Fruit fly (Drosophila melanogaster) whole organism, embryonic: Measurements from ENCODE around the gene CG5087.
A peak's percentile ranks its signal among the peaks of the same experiment; 100 is the strongest.

Experiments used
- CG1024 ChIP-seq: fragments of 200-800 bp; sonication (Bioruptor generic); IDR thresholded peaks from 2 replicates; pipeline ENCODE4 v1.3.6; 2022; ENCODE audit warnings: missing biosample characterization, missing genetic modification characterization
- CG10979 ChIP-seq: fragments of 200-800 bp; sonication (Bioruptor generic); optimal IDR thresholded peaks from 2 replicates; lab custom pipeline; 2018; ENCODE audit warnings: missing biosample characterization, mild to moderate bottlenecking, missing genetic modification characterization, moderate library complexity
- CG11085 ChIP-seq: fragments of 200-800 bp; sonication (Bioruptor generic); IDR thresholded peaks from 2 replicates; pipeline ENCODE4 v1.3.6; 2022; ENCODE audit warnings: missing biosample characterization, missing genetic modification characterization
- CG11398 ChIP-seq: fragments of 200-800 bp; sonication (Bioruptor generic); optimal IDR thresholded peaks from 2 replicates; lab custom pipeline; 2016; ENCODE audit warnings: missing biosample characterization, missing genetic modification characterization
- CG1529 ChIP-seq: fragments of 200-800 bp; sonication (Bioruptor generic); optimal IDR thresholded peaks from 3 replicates; lab custom pipeline; 2018; ENCODE audit warnings: missing biosample characterization, missing genetic modification characterization
- CG17568 ChIP-seq: fragments of 200-800 bp; sonication (Bioruptor generic); optimal IDR thresholded peaks from 2 replicates; lab custom pipeline; 2018; ENCODE audit warnings: missing biosample characterization, mild to moderate bottlenecking, missing genetic modification characterization, moderate library complexity
- CG2120 ChIP-seq: fragments of 200-800 bp; sonication (Bioruptor generic); optimal IDR thresholded peaks from 3 replicates; lab custom pipeline; 2016; ENCODE audit warnings: missing biosample characterization, missing genetic modification characterization
- CG2875 ChIP-seq: fragments of 200-800 bp; sonication (Bioruptor generic); optimal IDR thresholded peaks from 2 replicates; lab custom pipeline; 2017; ENCODE audit warnings: missing biosample characterization, mild to moderate bottlenecking, missing genetic modification characterization, missing genetic modification reagents
- CG3407 ChIP-seq: fragments of 200-800 bp; sonication (Bioruptor generic); optimal IDR thresholded peaks from 2 replicates; lab custom pipeline; 2018; ENCODE audit warnings: missing biosample characterization, mild to moderate bottlenecking, missing genetic modification characterization
- CG42726 ChIP-seq: fragments of 200-800 bp; sonication (Bioruptor generic); IDR thresholded peaks from 2 replicates; pipeline ENCODE4 v1.3.6; 2022; ENCODE audit warnings: missing biosample characterization, missing genetic modification characterization; ENCODE audit not compliant: partially characterized antibody
- CG6654 ChIP-seq: fragments of 200-800 bp; sonication (Bioruptor generic); optimal IDR thresholded peaks from 2 replicates; lab custom pipeline; 2017; ENCODE audit warnings: missing biosample characterization, mild to moderate bottlenecking, missing genetic modification characterization
- CG7357 ChIP-seq: fragments of 200-800 bp; sonication (Bioruptor generic); IDR thresholded peaks from 3 replicates; pipeline ENCODE4 v1.3.6; 2022; ENCODE audit warnings: missing biosample characterization, missing genetic modification characterization
- CG7372 ChIP-seq: fragments of 200-800 bp; sonication (Bioruptor generic); IDR thresholded peaks from 2 replicates; pipeline ENCODE4 v1.3.6; 2022; ENCODE audit warnings: missing biosample characterization, missing genetic modification characterization
- CG7928 ChIP-seq: fragments of 200-800 bp; sonication (Bioruptor generic); optimal IDR thresholded peaks from 2 replicates; lab custom pipeline; 2017; ENCODE audit warnings: missing biosample characterization, mild to moderate bottlenecking, missing genetic modification characterization
- CG8924 ChIP-seq: fragments of 200-800 bp; optimal IDR thresholded peaks from 3 replicates; lab custom pipeline; 2019; ENCODE audit warnings: missing biosample characterization, mild to moderate bottlenecking, missing genetic modification characterization, moderate library complexity
- Camta ChIP-seq: fragments of 200-800 bp; sonication (Bioruptor generic); optimal IDR thresholded peaks from 2 replicates; lab custom pipeline; 2016; ENCODE audit warnings: missing biosample characterization, missing genetic modification characterization
- D ChIP-seq, 2 experiments: fragments of 200-800 bp in 1 of 2; fragments of >200 bp in 1 of 2; sonication (Bioruptor generic) in 1 of 2; optimal IDR thresholded peaks; 2 replicates in 1 of 2; 3 replicates in 1 of 2; lab custom pipeline; 2017; ENCODE audit warnings: mild to moderate bottlenecking in 1 of 2, missing biosample characterization in 1 of 2, missing genetic modification characterization in 1 of 2, missing genetic modification reagents in 1 of 2
- D19B ChIP-seq: fragments of 200-800 bp; sonication (Bioruptor generic); optimal IDR thresholded peaks from 2 replicates; lab custom pipeline; 2017; ENCODE audit warnings: missing biosample characterization, mild to moderate bottlenecking, missing genetic modification characterization
- Doc2 ChIP-seq: fragments of 200-800 bp; sonication (Bioruptor generic); IDR thresholded peaks from 2 replicates; pipeline ENCODE4 v1.3.6; 2022; ENCODE audit warnings: missing biosample characterization, missing genetic modification characterization
- Ets97D ChIP-seq: fragments of 200-800 bp; sonication (Bioruptor generic); optimal IDR thresholded peaks from 3 replicates; lab custom pipeline; 2016; ENCODE audit warnings: missing biosample characterization, missing genetic modification characterization
- GATAe ChIP-seq: fragments of 200-800 bp; sonication (Bioruptor generic); conservative IDR thresholded peaks from 2 replicates; pipeline ENCODE4 v1.3.6; 2022; ENCODE audit warnings: missing biosample characterization, missing genetic modification characterization
- HLHmδ ChIP-seq: fragments of 200-800 bp; sonication (Bioruptor generic); optimal IDR thresholded peaks from 2 replicates; lab custom pipeline; 2018; ENCODE audit warnings: missing biosample characterization, mild to moderate bottlenecking, missing genetic modification characterization, moderate library complexity
- MESR4 ChIP-seq: fragments of 200-800 bp; sonication (Bioruptor generic); optimal IDR thresholded peaks from 2 replicates; lab custom pipeline; 2018; ENCODE audit warnings: missing biosample characterization, mild to moderate bottlenecking, missing genetic modification characterization, moderate library complexity
- Meics ChIP-seq: fragments of 200-800 bp; sonication (Bioruptor generic); optimal IDR thresholded peaks from 2 replicates; lab custom pipeline; 2017; ENCODE audit warnings: missing biosample characterization, mild to moderate bottlenecking, missing genetic modification characterization
- Myb ChIP-seq: fragments of 200-800 bp; sonication (Bioruptor generic); optimal IDR thresholded peaks from 2 replicates; lab custom pipeline; 2016; ENCODE audit warnings: missing biosample characterization, missing genetic modification characterization
- NFAT ChIP-seq: fragments of 200-800 bp; sonication (Bioruptor generic); IDR thresholded peaks from 2 replicates; pipeline ENCODE4 v1.3.6; 2022; ENCODE audit warnings: missing biosample characterization, missing genetic modification characterization
- NfI ChIP-seq: fragments of 200-800 bp; sonication (Bioruptor generic); optimal IDR thresholded peaks from 3 replicates; lab custom pipeline; 2018; ENCODE audit warnings: missing biosample characterization, mild to moderate bottlenecking, missing genetic modification characterization, moderate library complexity
- Pdp1 ChIP-seq, 2 experiments: fragments of 200-800 bp; sonication (Bioruptor generic); optimal IDR thresholded peaks; 3 replicates each; lab custom pipeline; 2016; ENCODE audit warnings: missing biosample characterization in 2 of 2, missing genetic modification characterization in 2 of 2, mild to moderate bottlenecking in 1 of 2, moderate library complexity in 1 of 2
- Poxn ChIP-seq: fragments of 200-800 bp; sonication (Bioruptor generic); IDR thresholded peaks from 2 replicates; pipeline ENCODE4 v1.3.6; 2022; ENCODE audit warnings: missing biosample characterization, missing genetic modification characterization
- Six4 ChIP-seq: fragments of 200-800 bp; sonication (Bioruptor generic); optimal IDR thresholded peaks from 2 replicates; lab custom pipeline; 2016; ENCODE audit warnings: missing biosample characterization, missing genetic modification characterization
- TFAM ChIP-seq: fragments of 200-800 bp; sonication (Bioruptor generic); optimal IDR thresholded peaks from 2 replicates; lab custom pipeline; 2017; ENCODE audit warnings: missing biosample characterization, missing genetic modification characterization, inconsistent platforms
- ac ChIP-seq: fragments of 200-800 bp; sonication (Bioruptor generic); optimal IDR thresholded peaks from 3 replicates; lab custom pipeline; 2017; ENCODE audit warnings: missing biosample characterization, mild to moderate bottlenecking, missing genetic modification characterization
- dmrt99B ChIP-seq: fragments of 200-800 bp; sonication (Bioruptor generic); optimal IDR thresholded peaks from 2 replicates; lab custom pipeline; 2018; ENCODE audit warnings: missing biosample characterization, mild to moderate bottlenecking, missing genetic modification characterization, moderate library complexity
- h ChIP-seq: fragments of >200 bp; optimal IDR thresholded peaks from 2 replicates; lab custom pipeline; 2017
- ham ChIP-seq: fragments of 200-800 bp; sonication (Bioruptor generic); IDR thresholded peaks from 2 replicates; pipeline ENCODE4 v1.3.6; 2022; ENCODE audit warnings: missing biosample characterization, missing genetic modification characterization
- hkb ChIP-seq, 2 experiments: fragments of 200-800 bp in 1 of 2; fragments of >200 bp in 1 of 2; sonication (Bioruptor generic) in 1 of 2; IDR thresholded peaks in 1 of 2; optimal IDR thresholded peaks in 1 of 2; 2 replicates each; pipeline versions ENCODE4 v1.3.6 to Lab custom; 2017 to 2022; ENCODE audit warnings: missing biosample characterization in 1 of 2, missing genetic modification characterization in 1 of 2
- hth ChIP-seq: fragments of >200 bp; optimal IDR thresholded peaks from 2 replicates; lab custom pipeline; 2017; ENCODE audit warnings: inconsistent platforms
- lab ChIP-seq: fragments of 200-800 bp; sonication (Bioruptor generic); optimal IDR thresholded peaks from 3 replicates; lab custom pipeline; 2017; ENCODE audit warnings: missing biosample characterization, missing genetic modification characterization, mild to moderate bottlenecking, moderate library complexity, missing genetic modification reagents
- lov ChIP-seq, 2 experiments: fragments of 200-800 bp in 1 of 2; fragments of >200 bp in 1 of 2; sonication (Bioruptor generic) in 1 of 2; IDR thresholded peaks in 1 of 2; optimal IDR thresholded peaks in 1 of 2; 2 replicates in 1 of 2; 3 replicates in 1 of 2; pipeline versions ENCODE4 v1.3.6 to Lab custom; 2017 to 2022; ENCODE audit warnings: missing biosample characterization in 1 of 2, missing genetic modification characterization in 1 of 2
- nerfin-2 ChIP-seq: fragments of 200-800 bp; sonication (Bioruptor generic); IDR thresholded peaks from 2 replicates; pipeline ENCODE4 v1.3.6; 2022; ENCODE audit warnings: missing biosample characterization, missing genetic modification characterization; ENCODE audit not compliant: partially characterized antibody
- peb ChIP-seq: fragments of 200-800 bp; sonication (Bioruptor generic); IDR thresholded peaks from 2 replicates; pipeline ENCODE4 v1.3.6; 2022; ENCODE audit warnings: missing biosample characterization, missing genetic modification characterization
- schlank ChIP-seq: fragments of 200-800 bp; sonication (Bioruptor generic); optimal IDR thresholded peaks from 2 replicates; lab custom pipeline; 2018; ENCODE audit warnings: missing biosample characterization, mild to moderate bottlenecking, missing genetic modification characterization
- trem ChIP-seq: fragments of 200-800 bp; optimal IDR thresholded peaks from 3 replicates; lab custom pipeline; 2019; ENCODE audit warnings: missing biosample characterization, mild to moderate bottlenecking, missing genetic modification characterization, moderate library complexity
- tup ChIP-seq: fragments of 200-800 bp; sonication (Bioruptor generic); optimal IDR thresholded peaks from 2 replicates; lab custom pipeline; 2016; ENCODE audit warnings: missing biosample characterization, mild to moderate bottlenecking, missing genetic modification characterization, moderate library complexity
- unpg ChIP-seq: fragments of 200-800 bp; sonication (Bioruptor generic); optimal IDR thresholded peaks from 3 replicates; lab custom pipeline; 2018; ENCODE audit warnings: missing biosample characterization, mild to moderate bottlenecking, missing genetic modification characterization, moderate library complexity
- usp ChIP-seq: fragments of >200 bp; optimal IDR thresholded peaks from 2 replicates; lab custom pipeline; 2017; ENCODE audit warnings: missing biosample characterization, missing genetic modification characterization
- wor ChIP-seq: fragments of 200-800 bp; sonication (Bioruptor generic); IDR thresholded peaks from 2 replicates; pipeline ENCODE4 v1.3.6; 2022; ENCODE audit warnings: missing biosample characterization, missing genetic modification characterization
- zf30C ChIP-seq: fragments of 200-800 bp; sonication (Bioruptor generic); optimal IDR thresholded peaks from 3 replicates; lab custom pipeline; 2018; ENCODE audit warnings: missing biosample characterization, mild to moderate bottlenecking, missing genetic modification characterization

CG5087 gene

DNA sequence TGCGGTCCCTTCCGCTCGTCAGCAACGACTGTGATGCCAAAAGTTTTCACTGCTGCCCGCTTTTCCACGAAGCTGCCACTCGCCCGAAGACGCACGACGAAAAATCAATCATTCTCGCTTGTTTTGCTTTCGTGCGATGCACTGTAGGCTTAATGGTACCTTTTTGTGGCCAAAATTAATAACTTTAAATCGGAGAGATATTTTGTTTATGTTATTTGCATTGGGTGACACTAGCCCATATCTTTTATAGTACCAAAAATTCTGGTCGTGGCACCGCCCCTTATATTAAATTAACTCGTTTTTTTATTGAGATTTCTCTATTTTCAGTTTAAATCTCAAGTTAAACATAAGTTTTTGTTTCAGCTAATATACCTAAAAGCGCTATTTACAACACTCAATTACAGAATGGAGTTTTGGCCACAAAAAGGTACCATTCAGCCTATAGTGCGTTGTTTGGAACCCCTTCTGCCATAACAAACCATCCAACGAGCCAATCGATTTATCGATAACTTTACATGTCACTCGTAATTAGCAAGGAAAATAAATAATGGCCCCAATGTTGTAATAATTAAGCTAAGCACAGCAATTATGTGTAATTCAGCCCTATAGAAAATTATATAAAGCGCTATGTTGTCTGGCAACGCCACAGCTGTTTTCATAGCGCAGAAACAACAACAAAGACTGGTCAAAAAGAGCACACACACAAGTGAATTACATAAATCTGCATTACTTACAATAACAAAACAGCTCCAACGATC lies 44.6 kb upstream of the CG5087 start (continued):
- no peak for TF ChIP-seq GATAe (GFP tag; lab: Robert Waterston, UW)
- peak; percentile 24 for TF ChIP-seq Camta (GFP tag; lab: Kevin White, UChicago)
- TF ChIP-seq hth (lab: Kevin White, UChicago): no peak
- peak; percentile 51 for TF ChIP-seq NfI (GFP tag; lab: Kevin White, UChicago)
- no peak for TF ChIP-seq hkb (optimal IDR thresholded peaks at IDR 0.05; lab: Kevin White, UChicago)
- TF ChIP-seq hkb (GFP tag; IDR thresholded peaks at IDR 0.05; lab: Robert Waterston, UW): no peak
- TF ChIP-seq nerfin-2 (GFP tag; lab: Robert Waterston, UW): 0 out of 2 replicates have a peak, but pooled peaks have one; percentile 48
- TF ChIP-seq peb (GFP tag; lab: Robert Waterston, UW): 0 out of 2 replicates have a peak, but pooled peaks have one; percentile 6
- no peak for TF ChIP-seq NFAT
- no peak for TF ChIP-seq MESR4 (GFP tag; lab: Kevin White, UChicago)
- peak; percentile 5 for TF ChIP-seq CG17568 (GFP tag; lab: Kevin White, UChicago)
- no peak for TF ChIP-seq CG11398 (GFP tag; lab: Kevin White, UChicago)
- TF ChIP-seq CG6654: peak; percentile 39
- TF ChIP-seq ac (GFP tag; lab: Kevin White, UChicago): no peak
- peak; percentile 33; the same call in 1 of the 3 replicates for TF ChIP-seq CG7357 (GFP tag; lab: Robert Waterston, UW)
- TF ChIP-seq schlank: no peak
- TF ChIP-seq CG3407 (GFP tag; lab: Kevin White, UChicago): peak; percentile 65
- no peak for TF ChIP-seq h
- 0 out of 2 replicates have a peak, but pooled peaks have one; percentile 19 for TF ChIP-seq CG11085 (GFP tag; lab: Robert Waterston, UW)
- TF ChIP-seq CG2120: peak; percentile 70
- TF ChIP-seq Myb (GFP tag; lab: Kevin White, UChicago): no peak
- no peak for TF ChIP-seq Poxn
- TF ChIP-seq dmrt99B (tag; lab: Kevin White, UChicago): peak; percentile 79
- no peak for TF ChIP-seq ham (GFP tag; lab: Robert Waterston, UW)
- peak; percentile 49 for TF ChIP-seq D19B (GFP tag; lab: Kevin White, UChicago)
- peak; percentile 60 for TF ChIP-seq CG8924
- TF ChIP-seq CG10979 (tag; lab: Kevin White, UChicago): peak; percentile 68
- no peak for TF ChIP-seq usp (GFP tag; lab: Kevin White, UChicago)
- peak; percentile 72 for TF ChIP-seq lab
- TF ChIP-seq CG7928 (GFP tag; lab: Kevin White, UChicago): peak; percentile 2
- no peak for TF ChIP-seq Six4 (GFP tag; lab: Kevin White, UChicago)
- peak; percentile 76 for TF ChIP-seq Meics (GFP tag; lab: Kevin White, UChicago)
- no peak for TF ChIP-seq CG1024 (GFP tag; lab: Robert Waterston, UW)
- peak; percentile 72 for TF ChIP-seq unpg (GFP tag; lab: Kevin White, UChicago)
- TF ChIP-seq HLHmδ: no peak
- TF ChIP-seq lov (optimal IDR thresholded peaks at IDR 0.05; lab: Kevin White, UChicago): no peak
- TF ChIP-seq lov (GFP tag; IDR thresholded peaks at IDR 0.05; lab: Robert Waterston, UW): no peak
- no peak for TF ChIP-seq zf30C
- TF ChIP-seq CG1529: peak; percentile 42
- TF ChIP-seq TFAM (GFP tag; lab: Kevin White, UChicago): no peak
- TF ChIP-seq wor (GFP tag; lab: Robert Waterston, UW): no peak
- TF ChIP-seq D (optimal IDR thresholded peaks at IDR 0.05; lab: Kevin White, UChicago): no peak
- peak; percentile 51 for TF ChIP-seq D (GFP tag; optimal IDR thresholded peaks at IDR 0.05; lab: Kevin White, UChicago)
- TF ChIP-seq CG42726 (GFP tag; lab: Robert Waterston, UW): no peak
- no peak for TF ChIP-seq Ets97D (GFP tag; lab: Kevin White, UChicago)
- TF ChIP-seq CG7372 (GFP tag; lab: Robert Waterston, UW): no peak
- TF ChIP-seq CG2875: peak; percentile 65
- TF ChIP-seq tup: peak; percentile 4
- TF ChIP-seq Doc2 (GFP tag; lab: Robert Waterston, UW): no peak
- TF ChIP-seq Pdp1 (GFP tag; optimal IDR thresholded peaks at IDR 0.05; lab: Kevin White, UChicago): peak; percentile 57 to 99
- TF ChIP-seq trem (tag; lab: Kevin White, UChicago): peak; percentile 9
